Worm (Caenorhabditis elegans): ENCODE data around the gene arl-5.

Gene arl-5

ce11 chrIII:9780665-9781304, 42.3 kb upstream of the arl-5 start, which contains the start of gene vha-1 (continued):
- TF ChIP-seq ceh-82 (tag; optimal IDR thresholded peaks at IDR 0.05) (peak; percentile 74 to 95 (median 83)), unc-130 (tag; optimal IDR thresholded peaks at IDR 0.05) (peak; percentile 73), mdl-1 (tag; optimal IDR thresholded peaks at IDR 0.05) (peak in 1 of 2 experiments; percentile 81), snu-23 (GFP tag; optimal IDR thresholded peaks at IDR 0.05) (peak; percentile 94), lin-15B (tag; optimal IDR thresholded peaks at IDR 0.05) (peak; percentile 95), skn-1 (tag; optimal IDR thresholded peaks at IDR 0.05) (peak; percentile 91), fos-1 (tag; optimal IDR thresholded peaks at IDR 0.05) (peak; percentile 61), nhr-19 (GFP tag; conservative IDR thresholded peaks at IDR 0.05) (peak; percentile 53), nhr-85 (tag) (peak; percentile 85), snpc-4 (tag; optimal IDR thresholded peaks at IDR 0.05) (peak; percentile 43), mep-1 (tag; optimal IDR thresholded peaks at IDR 0.05) (peak; percentile 87), F16B12.6 (tag; optimal IDR thresholded peaks at IDR 0.05) (peak; percentile 64), ama-1 (optimal IDR thresholded peaks at IDR 0.05) (peak; percentile 56), sup-37 (GFP tag; optimal IDR thresholded peaks at IDR 0.05) (no peak), aha-1 (tag; optimal IDR thresholded peaks at IDR 0.05) (no peak), mef-2 (tag; optimal IDR thresholded peaks at IDR 0.05) (no peak), elt-2 (tag; optimal IDR thresholded peaks at IDR 0.05) (no peak), nhr-84 (tag; optimal IDR thresholded peaks at IDR 0.05) (no peak), fkh-10 (GFP tag; optimal IDR thresholded peaks at IDR 0.05) (peak; percentile 2), lir-3 (tag; optimal IDR thresholded peaks at IDR 0.05; ENCODE audit: poor library complexity) (peak; percentile 34), C04F5.9 (tag; optimal IDR thresholded peaks at IDR 0.05) (no peak), fkh-4 (tag; optimal IDR thresholded peaks at IDR 0.05; ENCODE audit: borderline replicate concordance) (no peak), C16A3.4 (tag; optimal IDR thresholded peaks at IDR 0.05) (peak; percentile 91), nhr-71 (tag; optimal IDR thresholded peaks at IDR 0.05) (peak; percentile 90), dpl-1 (GFP tag; optimal IDR thresholded peaks at IDR 0.05) (peak; percentile 76 to 82 (median 80)), hlh-4 (tag; optimal IDR thresholded peaks at IDR 0.05) (no peak), C34B4.2 (tag; optimal IDR thresholded peaks at IDR 0.05) (no peak), efl-1 (optimal IDR thresholded peaks at IDR 0.05) (peak; percentile 79 to 89), efl-1 (GFP tag; optimal IDR thresholded peaks at IDR 0.05 in 1 of 2) (peak; percentile 79 to 94), blmp-1 (tag; optimal IDR thresholded peaks at IDR 0.05) (peak; percentile 57), ets-5 (GFP tag; IDR thresholded peaks at IDR 0.05) (no peak), fkh-8 (tag; optimal IDR thresholded peaks at IDR 0.05) (peak; percentile 77), pqm-1 (tag; optimal IDR thresholded peaks at IDR 0.05) (no peak), ztf-4 (tag; optimal IDR thresholded peaks at IDR 0.05) (no peak)

- TF ChIP-seq grh-1 (GFP tag; IDR thresholded peaks at IDR 0.05), result 0 out of 2 replicates have a peak, but pooled peaks have one; percentile 10
- TF ChIP-seq snu-23 (GFP tag; optimal IDR thresholded peaks at IDR 0.05), result no peak
- no peak for TF ChIP-seq egl-27 (tag; optimal IDR thresholded peaks at IDR 0.05)
- peak; percentile 93 for TF ChIP-seq alr-1 (tag; optimal IDR thresholded peaks at IDR 0.05; ENCODE audit: borderline replicate concordance)
- TF ChIP-seq nhr-90 (tag; optimal IDR thresholded peaks at IDR 0.05; ENCODE audit: poor library complexity), result no peak
- TF ChIP-seq ceh-88 (GFP tag; IDR thresholded peaks at IDR 0.05), result no peak
- TF ChIP-seq nhr-71 (tag; optimal IDR thresholded peaks at IDR 0.05), result peak; percentile 32
- no peak for TF ChIP-seq fkh-10 (GFP tag; optimal IDR thresholded peaks at IDR 0.05)
- TF ChIP-seq lin-13 (GFP tag; optimal IDR thresholded peaks at IDR 0.05), result no peak
- TF ChIP-seq ceh-90 (tag; optimal IDR thresholded peaks at IDR 0.05), result no peak
- TF ChIP-seq lin-35 (GFP tag; optimal IDR thresholded peaks at IDR 0.05), result peak in 1 of 2 experiments; percentile 13
- TF ChIP-seq aly-2 (tag; optimal IDR thresholded peaks at IDR 0.05), result peak; percentile 60
- peak; percentile 80 for TF ChIP-seq nhr-85 (tag)
- no peak for TF ChIP-seq fkh-8 (tag; optimal IDR thresholded peaks at IDR 0.05)
- TF ChIP-seq C34B4.2 (tag; optimal IDR thresholded peaks at IDR 0.05), result no peak
- no peak for TF ChIP-seq unc-98 (GFP tag; IDR thresholded peaks at IDR 0.05)
- no peak for TF ChIP-seq sup-37 (GFP tag; optimal IDR thresholded peaks at IDR 0.05)
- no peak for TF ChIP-seq mdl-1 (tag; optimal IDR thresholded peaks at IDR 0.05)
- no peak for TF ChIP-seq aha-1 (tag; optimal IDR thresholded peaks at IDR 0.05)
- TF ChIP-seq efl-3 (GFP tag; optimal IDR thresholded peaks at IDR 0.05), result no peak
- peak; percentile 8 for TF ChIP-seq ceh-63 (GFP tag; optimal IDR thresholded peaks at IDR 0.05)
- TF ChIP-seq hlh-17 (GFP tag; optimal IDR thresholded peaks at IDR 0.05; ENCODE audit: borderline replicate concordance), result no peak
- no peak for TF ChIP-seq dsc-1 (tag; optimal IDR thresholded peaks at IDR 0.05)
- TF ChIP-seq irx-1 (tag; optimal IDR thresholded peaks at IDR 0.05), result no peak
- no peak for TF ChIP-seq lir-3 (tag; optimal IDR thresholded peaks at IDR 0.05; ENCODE audit: poor library complexity)
Measured at ce11 chrIII:9782011-9782436, 41.0 kb upstream of the arl-5 start, which contains the start of gene vha-2. TSS of gene vha-2 (plus strand) at chrIII:9782164.
